Worm (Caenorhabditis elegans): Measurements from ENCODE around the gene Y45F10C.6.
A peak's percentile ranks its signal among the peaks of the same experiment; 100 is the strongest.

Gene Y45F10C.6

ce11 chrIV:13684827-13685226 is 32.7 kb downstream of the Y45F10C.6 start:
- TF ChIP-seq Y75B8A.6 (GFP tag; IDR thresholded peaks at IDR 0.05): no peak
- no peak for TF ChIP-seq pha-4 (GFP tag; IDR thresholded peaks at IDR 0.05)
- TF ChIP-seq pha-4 (tag; optimal IDR thresholded peaks at IDR 0.05): no peak
- no peak for TF ChIP-seq unc-130 (GFP tag; optimal IDR thresholded peaks at IDR 0.05)
- TF ChIP-seq daf-16 (GFP tag; optimal IDR thresholded peaks at IDR 0.05): no peak
- no peak for TF ChIP-seq daf-16 (tag; optimal IDR thresholded peaks at IDR 0.05)
- peak; percentile 18; the same call in 1 of the 2 replicates for TF ChIP-seq snpc-1.2 (GFP tag; IDR thresholded peaks at IDR 0.05)
- TF ChIP-seq dmd-6 (GFP tag; IDR thresholded peaks at IDR 0.05): no peak
- TF ChIP-seq ceh-28 (tag; optimal IDR thresholded peaks at IDR 0.05): no peak
- no peak for TF ChIP-seq ceh-32 (tag; optimal IDR thresholded peaks at IDR 0.05; ENCODE audit: poor library complexity)
- TF ChIP-seq mes-2 (tag; optimal IDR thresholded peaks at IDR 0.05; ENCODE audit: poor library complexity, severe bottlenecking): no peak

- TF ChIP-seq snpc-1.2 (GFP tag; IDR thresholded peaks at IDR 0.05): peak; percentile 76
- TF ChIP-seq ces-1 (GFP tag; optimal IDR thresholded peaks at IDR 0.05): no peak
- no peak for TF ChIP-seq dmd-9 (GFP tag; IDR thresholded peaks at IDR 0.05)
- TF ChIP-seq Y48G9A.11 (GFP tag; IDR thresholded peaks at IDR 0.05): peak; percentile 100
- TF ChIP-seq Y105C5A.15 (GFP tag; IDR thresholded peaks at IDR 0.05): no peak
- TF ChIP-seq mxl-2 (GFP tag; conservative IDR thresholded peaks at IDR 0.05): no peak
- TF ChIP-seq R02D3.7 (tag; optimal IDR thresholded peaks at IDR 0.05): peak; percentile 37
- no peak for TF ChIP-seq ceh-82 (tag; optimal IDR thresholded peaks at IDR 0.05)
- TF ChIP-seq duxl-1 (tag; optimal IDR thresholded peaks at IDR 0.05; ENCODE audit: poor library complexity): no peak
- no peak for TF ChIP-seq tra-1 (GFP tag; IDR thresholded peaks at IDR 0.05)
These were observed 34.9 kb downstream of the Y45F10C.6 start, which contains the start of gene nyn-1 for ce11 chrIV:13686965-13687425. Gene nyn-1, minus strand, starts transcription at chrIV:13687015.

ce11 chrIV:13687631-13688030 is 35.5 kb downstream of the Y45F10C.6 start:
- TF ChIP-seq snpc-1.2 (GFP tag; IDR thresholded peaks at IDR 0.05) (peak; percentile 78), aha-1 (tag) (no peak), ces-1 (GFP tag; optimal IDR thresholded peaks at IDR 0.05) (no peak), mdt-29 (GFP tag; IDR thresholded peaks at IDR 0.05) (no peak), jun-1 (tag; optimal IDR thresholded peaks at IDR 0.05) (no peak), attf-4 (tag; optimal IDR thresholded peaks at IDR 0.05) (no peak), unc-130 (GFP tag; optimal IDR thresholded peaks at IDR 0.05) (no peak), Y48G9A.11 (GFP tag; IDR thresholded peaks at IDR 0.05) (peak; percentile 70)

- TF ChIP-seq tra-1 (GFP tag; IDR thresholded peaks at IDR 0.05) (no peak), ceh-20 (GFP tag; IDR thresholded peaks at IDR 0.05) (0 out of 2 replicates have a peak, but pooled peaks have one; percentile 30), R02D3.7 (tag; optimal IDR thresholded peaks at IDR 0.05) (no peak), aha-1 (tag) (peak; percentile 28), unc-62 (GFP tag; optimal IDR thresholded peaks at IDR 0.05 in 1 of 2) (peak in 1 of 2 experiments; percentile 99), unc-62 (tag; optimal IDR thresholded peaks at IDR 0.05) (no peak), ama-1 (optimal IDR thresholded peaks at IDR 0.05) (no peak), ZK546.5 (tag; optimal IDR thresholded peaks at IDR 0.05) (no peak)
These were observed 37.3 kb downstream of the Y45F10C.6 start, which contains the start of gene T23G4.2 for ce11 chrIV:13689302-13689880. Gene T23G4.2, minus strand, starts transcription at chrIV:13689556.

- TF ChIP-seq ceh-20 (GFP tag; IDR thresholded peaks at IDR 0.05): no peak
- TF ChIP-seq nhr-237 (tag; optimal IDR thresholded peaks at IDR 0.05): no peak
- no peak for TF ChIP-seq ceh-82 (tag; optimal IDR thresholded peaks at IDR 0.05)
- TF ChIP-seq ctbp-1 (GFP tag; IDR thresholded peaks at IDR 0.05): no peak
- TF ChIP-seq unc-39 (tag; optimal IDR thresholded peaks at IDR 0.05): no peak
- TF ChIP-seq F44E2.7 (GFP tag; IDR thresholded peaks at IDR 0.05): no peak
- TF ChIP-seq zip-2 (tag; optimal IDR thresholded peaks at IDR 0.05): no peak
- no peak for TF ChIP-seq hif-1 (tag; optimal IDR thresholded peaks at IDR 0.05)
- TF ChIP-seq hmg-1.1 (GFP tag; IDR thresholded peaks at IDR 0.05): no peak
- TF ChIP-seq php-3 (GFP tag; IDR thresholded peaks at IDR 0.05): no peak
- no peak for TF ChIP-seq nhr-111 (GFP tag; optimal IDR thresholded peaks at IDR 0.05)
- no peak for TF ChIP-seq ZK546.5 (tag; optimal IDR thresholded peaks at IDR 0.05)
- TF ChIP-seq spr-1 (tag; optimal IDR thresholded peaks at IDR 0.05): no peak
These were observed 40.4 kb downstream of the Y45F10C.6 start for ce11 chrIV:13692522-13692921.

Data from whole organism, L4 larva.